Worm (Caenorhabditis elegans) whole organism, young adult: ENCODE data around the gene C46E10.8.

Source experiments
- F23B12.7 ChIP-seq: sonication (generic microtip); optimal IDR thresholded peaks from 2 replicates; lab custom pipeline; 2017; ENCODE audit warnings: missing genetic modification characterization, mild to moderate bottlenecking, missing compliant biosample characterization, antibody characterized with exemption, moderate library complexity; ENCODE audit not compliant: insufficient read depth
- F33H1.4 ChIP-seq: fragments of 200-800 bp; sonication (Bioruptor generic); IDR thresholded peaks from 2 replicates; pipeline ENCODE4 v1.3.6; 2022; ENCODE audit warnings: missing genetic modification reagents, missing genetic modification characterization, missing compliant biosample characterization
- F39B2.1 ChIP-seq: fragments of 200-800 bp; sonication (Bioruptor generic); IDR thresholded peaks from 2 replicates; pipeline ENCODE4 v1.3.6; 2022; ENCODE audit warnings: missing genetic modification reagents, missing genetic modification characterization, missing compliant biosample characterization
- F57C9.4 ChIP-seq: sonication (generic microtip); optimal IDR thresholded peaks from 2 replicates; lab custom pipeline; 2017; ENCODE audit warnings: mild to moderate bottlenecking, missing genetic modification characterization, missing compliant biosample characterization
- T07F8.4 ChIP-seq: sonication (generic microtip); optimal IDR thresholded peaks from 2 replicates; lab custom pipeline; 2016; ENCODE audit warnings: mild to moderate bottlenecking, missing genetic modification characterization, moderate library complexity, missing compliant biosample characterization
- ama-1 ChIP-seq, 3 experiments: fragments of 150-350 bp in 1 of 3; sonication (generic microtip) in 2 of 3; optimal IDR thresholded peaks; 2 replicates each; lab custom pipeline; 2014 to 2018; ENCODE audit warnings: missing biosample characterization in 2 of 3, missing genetic modification characterization in 2 of 3, missing genetic modification reagents in 2 of 3
- ceh-40 ChIP-seq: fragments of 200-800 bp; sonication (Bioruptor generic); IDR thresholded peaks from 2 replicates; pipeline ENCODE4 v1.3.6; 2022; ENCODE audit warnings: missing genetic modification characterization, missing compliant biosample characterization
- dox-1 ChIP-seq: fragments of 200-800 bp; sonication (Bioruptor generic); IDR thresholded peaks from 2 replicates; pipeline ENCODE4 v1.3.6; 2022; ENCODE audit warnings: missing genetic modification reagents, missing genetic modification characterization, missing compliant biosample characterization
- dpl-1 ChIP-seq: fragments of 150-350 bp; optimal IDR thresholded peaks from 2 replicates; lab custom pipeline; 2014; ENCODE audit warnings: missing biosample characterization, missing genetic modification reagents, missing genetic modification characterization
- efl-1 ChIP-seq: fragments of 150-350 bp; optimal IDR thresholded peaks from 2 replicates; lab custom pipeline; 2014; ENCODE audit warnings: missing biosample characterization, missing genetic modification reagents, missing genetic modification characterization
- egrh-3 ChIP-seq: fragments of 200-800 bp; sonication (Bioruptor generic); IDR thresholded peaks from 2 replicates; pipeline ENCODE4 v1.3.6; 2022; ENCODE audit warnings: missing genetic modification reagents, missing genetic modification characterization, missing compliant biosample characterization
- hmg-1.2 ChIP-seq: fragments of 200-800 bp; sonication (Bioruptor generic); IDR thresholded peaks from 2 replicates; pipeline ENCODE4 v1.3.6; 2022; ENCODE audit warnings: missing genetic modification reagents, missing genetic modification characterization, missing compliant biosample characterization
- hsf-1 ChIP-seq: fragments of 200-800 bp; sonication (Bioruptor generic); IDR thresholded peaks from 2 replicates; pipeline ENCODE4 v1.3.6; 2022; ENCODE audit warnings: missing genetic modification reagents, missing genetic modification characterization, missing compliant biosample characterization
- let-526 ChIP-seq: fragments of 200-800 bp; sonication (Bioruptor generic); IDR thresholded peaks from 2 replicates; pipeline ENCODE4 v1.3.6; 2022; ENCODE audit warnings: missing genetic modification reagents, missing genetic modification characterization, missing compliant biosample characterization
- let-607 ChIP-seq, 2 experiments: fragments of 200-800 bp in 1 of 2; sonication (Bioruptor generic) in 1 of 2; sonication (generic microtip) in 1 of 2; optimal IDR thresholded peaks; 2 replicates each; lab custom pipeline; 2016 to 2018; ENCODE audit warnings: mild to moderate bottlenecking in 2 of 2, missing compliant biosample characterization in 2 of 2, missing genetic modification characterization in 2 of 2, moderate library complexity in 2 of 2, missing genotype in 1 of 2
- lir-1 ChIP-seq: fragments of 200-800 bp; sonication (Bioruptor generic); conservative IDR thresholded peaks from 2 replicates; pipeline ENCODE4 v1.3.6; 2022; ENCODE audit warnings: missing genetic modification reagents, missing genetic modification characterization, missing compliant biosample characterization
- madf-10 ChIP-seq: sonication (generic microtip); optimal IDR thresholded peaks from 2 replicates; lab custom pipeline; 2016; ENCODE audit warnings: mild to moderate bottlenecking, missing genetic modification characterization, missing compliant biosample characterization
- madf-6 ChIP-seq: fragments of 200-800 bp; sonication (Bioruptor generic); IDR thresholded peaks from 2 replicates; pipeline ENCODE4 v1.3.6; 2022; ENCODE audit warnings: missing genetic modification reagents, missing genetic modification characterization, missing compliant biosample characterization
- madf-8 ChIP-seq: fragments of 200-800 bp; sonication (Bioruptor generic); conservative IDR thresholded peaks from 2 replicates; pipeline ENCODE4 v1.3.6; 2022; ENCODE audit warnings: missing genetic modification reagents, missing genetic modification characterization, missing compliant biosample characterization
- mcd-1 ChIP-seq: fragments of 200-800 bp; sonication (Bioruptor generic); IDR thresholded peaks from 2 replicates; pipeline ENCODE4 v1.3.6; 2022; ENCODE audit warnings: missing genetic modification reagents, missing genetic modification characterization, missing compliant biosample characterization
- mxl-1 ChIP-seq: sonication (generic microtip); optimal IDR thresholded peaks from 2 replicates; lab custom pipeline; 2016; ENCODE audit warnings: missing genetic modification characterization, missing compliant biosample characterization
- nfya-2 ChIP-seq: fragments of 200-800 bp; sonication (Bioruptor generic); IDR thresholded peaks from 2 replicates; pipeline ENCODE4 v1.3.6; 2022; ENCODE audit warnings: missing genetic modification reagents, missing genetic modification characterization, missing compliant biosample characterization
- nfyb-1 ChIP-seq: fragments of 200-800 bp; sonication (Bioruptor generic); IDR thresholded peaks from 2 replicates; pipeline ENCODE4 v1.3.6; 2022; ENCODE audit warnings: missing genetic modification reagents, missing genetic modification characterization, missing compliant biosample characterization
- nhr-179 ChIP-seq: sonication (generic microtip); optimal IDR thresholded peaks from 2 replicates; lab custom pipeline; 2016; ENCODE audit warnings: mild to moderate bottlenecking, missing genetic modification characterization, missing compliant biosample characterization
- nhr-80 ChIP-seq: sonication (generic microtip); optimal IDR thresholded peaks from 2 replicates; lab custom pipeline; 2016; ENCODE audit warnings: missing genetic modification characterization, missing compliant biosample characterization
- nhr-90 ChIP-seq: sonication (generic microtip); optimal IDR thresholded peaks from 2 replicates; lab custom pipeline; 2016; ENCODE audit warnings: missing genotype, mild to moderate bottlenecking, missing genetic modification characterization, missing compliant biosample characterization
- rcor-1 ChIP-seq: fragments of 200-800 bp; sonication (Bioruptor generic); IDR thresholded peaks from 2 replicates; pipeline ENCODE4 v1.3.6; 2022; ENCODE audit warnings: missing genetic modification reagents, missing genetic modification characterization, missing compliant biosample characterization
- rec-8 ChIP-seq, 2 experiments: sonication (generic microtip); optimal IDR thresholded peaks; 2 replicates each; lab custom pipeline; 2016; ENCODE audit warnings: mild to moderate bottlenecking in 2 of 2, missing genetic modification characterization in 2 of 2, missing genetic modification reagents in 2 of 2, missing genotype in 2 of 2, missing biosample characterization in 1 of 2, missing compliant biosample characterization in 1 of 2, moderate library complexity in 1 of 2
- tbp1 ChIP-seq: fragments of 200-800 bp; sonication (Bioruptor generic); optimal IDR thresholded peaks from 2 replicates; lab custom pipeline; 2018; ENCODE audit warnings: mild to moderate bottlenecking, missing genetic modification characterization, missing compliant biosample characterization
- ztf-22 ChIP-seq: fragments of 200-800 bp; sonication (Bioruptor generic); optimal IDR thresholded peaks from 2 replicates; lab custom pipeline; 2018; ENCODE audit warnings: mild to moderate bottlenecking, missing genetic modification characterization, moderate library complexity, missing compliant biosample characterization
- ztf-26 ChIP-seq: sonication (generic microtip); optimal IDR thresholded peaks from 2 replicates; lab custom pipeline; 2017; ENCODE audit warnings: missing genetic modification characterization, missing compliant biosample characterization

C46E10.8 gene

DNA sequence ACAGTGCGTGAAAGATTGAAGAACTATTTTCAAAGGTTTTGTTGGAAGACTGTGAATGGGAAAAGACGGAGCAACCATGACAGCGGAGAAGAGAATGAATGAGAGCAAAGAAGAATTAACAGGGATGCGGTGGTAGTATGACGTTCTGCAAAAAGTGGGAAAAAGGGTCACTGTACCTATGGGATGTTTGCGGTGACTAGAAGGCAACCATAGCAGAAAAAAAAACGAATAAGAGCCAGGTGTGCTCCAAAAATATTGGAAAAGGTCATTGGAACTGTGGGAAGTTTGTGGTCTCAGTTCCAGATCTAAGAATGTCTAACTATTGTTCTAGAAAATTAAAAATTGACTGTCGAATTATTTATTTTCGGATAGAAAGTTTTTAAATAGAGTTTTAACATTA is 20.8 kb upstream of the C46E10.8 start, which contains the start of gene fbxb-90:
Gene fbxb-90, minus strand, starts transcription at position 101 of the 400 bp plus-strand sequence.
- no peak for TF ChIP-seq rcor-1

DNA sequence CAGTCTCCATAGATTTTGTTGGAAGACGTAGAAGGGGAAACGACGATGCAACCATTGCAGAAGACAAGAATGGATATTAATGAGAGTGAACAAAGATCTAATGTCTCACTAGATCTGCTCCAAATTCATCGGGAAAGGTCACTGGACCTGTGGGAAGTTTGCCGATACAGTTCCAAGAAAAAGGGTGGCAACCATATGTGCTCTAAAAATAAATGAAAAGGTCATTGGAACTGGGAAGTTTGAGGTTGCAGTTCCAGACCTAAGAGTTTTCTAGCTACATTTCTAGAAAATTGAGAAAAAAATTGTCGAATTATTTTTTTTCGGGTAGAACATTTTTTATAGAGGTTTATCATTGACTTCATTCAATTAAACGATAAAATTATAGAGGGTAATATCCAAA is 19.5 kb upstream of the C46E10.8 start, which contains the start of gene fbxb-92:
Gene fbxb-92, minus strand, starts transcription at position 101 of the 400 bp plus-strand sequence.
- no peak for TF ChIP-seq rec-8 (tag; optimal IDR thresholded peaks at IDR 0.05; lab: Kevin White, UChicago)

DNA sequence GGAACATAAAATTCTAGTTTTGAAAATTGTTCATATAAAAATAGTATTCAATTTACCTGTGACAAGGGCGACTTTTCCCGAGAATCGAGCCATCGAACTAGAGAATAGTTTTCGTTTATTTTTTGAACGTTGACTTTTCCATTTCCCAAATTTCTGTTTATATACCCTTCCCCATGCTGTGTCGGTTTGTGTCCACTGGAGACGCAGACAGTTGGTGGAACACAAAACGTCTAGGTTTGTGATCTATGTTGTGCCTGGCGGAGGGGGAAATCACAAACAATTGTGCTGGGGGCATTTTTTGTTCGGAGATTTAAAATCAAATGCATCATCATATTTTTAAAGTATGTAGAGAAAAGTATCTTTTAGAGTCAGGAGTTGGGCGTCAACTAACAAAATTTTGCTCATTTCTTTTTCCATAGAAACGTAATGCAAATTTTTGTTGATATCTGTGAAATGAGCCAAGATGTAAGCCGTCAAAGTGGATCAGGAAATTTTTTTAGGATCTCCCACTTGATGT is 15.8 kb upstream of the C46E10.8 start, which contains the start of gene nta-1:
Gene nta-1, minus strand, starts transcription at position 131 of the 517 bp plus-strand sequence.
- peak; percentile 58 for TF ChIP-seq nhr-80 (tag; lab: Kevin White, UChicago)
- 0 out of 2 replicates have a peak, but pooled peaks have one; percentile 11 for TF ChIP-seq dox-1 (GFP tag; lab: Robert Waterston, UW)
- TF ChIP-seq nfya-2 (GFP tag; lab: Robert Waterston, UW) = no peak
- peak; percentile 29 for TF ChIP-seq tbp1 (GFP tag; lab: Kevin White, UChicago)
- TF ChIP-seq hsf-1 = no peak

DNA sequence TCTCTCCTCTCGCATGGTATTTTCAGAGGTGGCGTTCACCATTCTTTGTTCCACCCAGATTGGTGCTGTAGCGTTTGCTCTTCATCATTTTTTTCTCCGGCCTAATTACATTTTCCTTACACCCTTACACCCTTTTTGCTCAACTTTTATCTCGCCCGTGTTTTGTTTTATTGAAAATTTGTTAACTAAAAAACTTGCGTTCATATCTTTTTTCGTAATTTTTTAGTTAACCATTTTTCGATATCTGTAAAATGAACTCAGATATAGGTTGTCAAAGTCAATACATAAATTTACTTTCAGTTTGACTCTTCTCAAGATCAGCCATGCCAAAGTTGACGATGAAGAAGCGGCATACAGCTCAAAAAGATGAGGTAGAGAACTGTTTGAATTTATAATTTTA is 13.7 kb upstream of the C46E10.8 start, which contains the start of gene F12E12.1:
Gene F12E12.1, plus strand, starts transcription at position 301 of the 400 bp plus-strand sequence.
- TF ChIP-seq T07F8.4 (tag; lab: Kevin White, UChicago) = no peak
- TF ChIP-seq let-526 (GFP tag; lab: Robert Waterston, UW) = no peak
- TF ChIP-seq ama-1 (optimal IDR thresholded peaks at IDR 0.05; lab: Kevin White, UChicago) = no peak
- TF ChIP-seq ama-1 (GFP tag; optimal IDR thresholded peaks at IDR 0.05; lab: Kevin White, UChicago) = no peak

DNA sequence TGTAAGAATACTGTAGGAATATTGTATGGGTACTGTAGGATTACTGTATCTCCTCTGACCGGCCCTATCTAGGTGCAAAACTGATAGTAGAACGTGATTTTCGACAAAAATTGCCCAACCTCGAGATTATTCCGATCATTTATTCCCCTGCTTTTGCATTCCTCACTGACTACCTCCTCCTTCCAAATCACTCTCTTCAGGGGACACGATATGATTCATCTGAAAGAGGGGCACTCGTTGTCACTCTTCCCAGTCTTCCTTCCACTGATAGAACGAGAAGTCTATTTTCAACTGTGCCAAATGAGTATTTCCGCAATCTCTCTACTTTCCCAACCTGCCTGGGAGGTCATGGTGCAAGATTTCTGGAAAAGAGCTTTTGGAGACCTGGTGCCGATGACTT is 11.8 kb upstream of the C46E10.8 start, which contains the start of gene F12E12.2:
Gene F12E12.2, plus strand, starts transcription at position 301 of the 400 bp plus-strand sequence.
- TF ChIP-seq dpl-1 (no peak), mxl-1 (tag; lab: Kevin White, UChicago) (no peak), hmg-1.2 (GFP tag; lab: Robert Waterston, UW) (no peak)
- TF ChIP-seq, all 124 proteins: peak for 0

DNA sequence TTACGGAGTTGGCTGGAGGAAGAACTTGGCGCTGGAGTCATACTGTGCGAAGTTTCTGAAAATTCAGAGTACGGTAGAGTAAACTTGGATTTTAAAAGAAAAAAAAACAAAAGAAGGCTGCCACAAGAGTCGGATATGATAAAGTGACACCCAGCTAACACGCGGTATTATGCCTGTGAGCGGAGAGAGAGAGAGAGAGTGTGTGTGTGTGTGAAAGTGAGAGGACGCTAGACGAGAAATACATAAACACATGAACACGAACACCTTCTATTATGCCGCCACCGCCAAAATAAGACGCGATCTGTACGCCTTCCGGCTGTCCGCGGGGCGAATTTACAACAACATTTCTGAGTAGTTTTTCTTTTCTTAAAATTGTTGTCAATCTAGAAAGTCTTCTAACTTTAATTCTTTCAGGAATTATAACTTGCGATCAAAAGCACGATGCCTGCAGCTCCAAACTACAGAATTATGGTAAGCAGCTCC is 9.0 kb upstream of the C46E10.8 start, which contains the start of gene F12E12.6:
Gene F12E12.6, minus strand, starts transcription at position 51 of the 483 bp plus-strand sequence.
- TF ChIP-seq F23B12.7 (tag; lab: Kevin White, UChicago) = no peak
- TF ChIP-seq madf-10 = no peak
- no peak for TF ChIP-seq ama-1 (optimal IDR thresholded peaks at IDR 0.05; lab: Kevin White, UChicago)
- TF ChIP-seq ama-1 (GFP tag; optimal IDR thresholded peaks at IDR 0.05; lab: Kevin White, UChicago) = no peak
- TF ChIP-seq nfyb-1 (GFP tag; lab: Robert Waterston, UW) = no peak
- no peak for TF ChIP-seq lir-1 (GFP tag; lab: Robert Waterston, UW)
- no peak for TF ChIP-seq mcd-1 (GFP tag; lab: Robert Waterston, UW)
- TF ChIP-seq hmg-1.2 (GFP tag; lab: Robert Waterston, UW) = peak; percentile 33; the same call in 1 of the 2 replicates
- no peak for TF ChIP-seq dox-1 (GFP tag; lab: Robert Waterston, UW)
- no peak for TF ChIP-seq F57C9.4 (tag; lab: Kevin White, UChicago)
- TF ChIP-seq nhr-90 = no peak
- no peak for TF ChIP-seq let-607 (tag; optimal IDR thresholded peaks at IDR 0.05; lab: Kevin White, UChicago)
- TF ChIP-seq madf-8 (GFP tag; lab: Robert Waterston, UW) = peak; percentile 27; the same call in 1 of the 2 replicates
- TF ChIP-seq F39B2.1 (GFP tag; lab: Robert Waterston, UW) = no peak
- no peak for TF ChIP-seq ztf-26 (tag; lab: Kevin White, UChicago)
- TF ChIP-seq egrh-3 = no peak
- no peak for TF ChIP-seq nhr-179 (tag; lab: Kevin White, UChicago)
- TF ChIP-seq dpl-1 = peak; percentile 7
- TF ChIP-seq F33H1.4 (GFP tag; lab: Robert Waterston, UW) = no peak
- no peak for TF ChIP-seq ztf-22 (GFP tag; lab: Kevin White, UChicago)
- TF ChIP-seq ceh-40 (GFP tag; lab: Robert Waterston, UW) = no peak
- TF ChIP-seq madf-6 (GFP tag; lab: Robert Waterston, UW) = peak; percentile 58
- peak; percentile 57 for TF ChIP-seq efl-1 (GFP tag; lab: Kevin White, UChicago)
